Fruit fly (Drosophila melanogaster) whole organism, embryonic: ENCODE data around the gene Charon.
A peak's percentile ranks its signal among the peaks of the same experiment; 100 is the strongest.

Experiments used
- C15 ChIP-seq: fragments of 200-800 bp; sonication (Bioruptor generic); IDR thresholded peaks from 3 replicates; pipeline ENCODE4 v1.3.6; 2022; ENCODE audit warnings: missing biosample characterization, missing genetic modification characterization
- CG10366 ChIP-seq: fragments of 200-800 bp; sonication (Bioruptor generic); IDR thresholded peaks from 2 replicates; pipeline ENCODE4 v1.3.6; 2022; ENCODE audit warnings: missing biosample characterization, missing genetic modification characterization
- CG11093 ChIP-seq: fragments of 200-800 bp; sonication (Bioruptor generic); IDR thresholded peaks from 3 replicates; pipeline ENCODE4 v1.3.6; 2022; ENCODE audit warnings: missing biosample characterization, missing genetic modification characterization
- CG11723 ChIP-seq: fragments of 200-800 bp; sonication (Bioruptor generic); optimal IDR thresholded peaks from 2 replicates; lab custom pipeline; 2017; ENCODE audit warnings: missing biosample characterization, mild to moderate bottlenecking, missing genetic modification characterization
- CG12391 ChIP-seq: fragments of 200-800 bp; sonication (Bioruptor generic); optimal IDR thresholded peaks from 3 replicates; lab custom pipeline; 2018; ENCODE audit warnings: missing biosample characterization, mild to moderate bottlenecking, missing genetic modification characterization, moderate library complexity
- CG13287 ChIP-seq: fragments of 200-800 bp; sonication (Bioruptor generic); IDR thresholded peaks from 2 replicates; pipeline ENCODE4 v1.3.6; 2022; ENCODE audit warnings: missing biosample characterization, missing genetic modification characterization; ENCODE audit not compliant: partially characterized antibody
- CG13624 ChIP-seq: fragments of 200-800 bp; sonication (Bioruptor generic); optimal IDR thresholded peaks from 2 replicates; lab custom pipeline; 2016; ENCODE audit warnings: missing biosample characterization, missing genetic modification characterization
- CG13894 ChIP-seq: fragments of 200-800 bp; sonication (Bioruptor generic); optimal IDR thresholded peaks from 3 replicates; lab custom pipeline; 2018; ENCODE audit warnings: missing biosample characterization, mild to moderate bottlenecking, missing genetic modification characterization, moderate library complexity
- CG14710 ChIP-seq: fragments of 200-800 bp; sonication (Bioruptor generic); optimal IDR thresholded peaks from 3 replicates; lab custom pipeline; 2019; ENCODE audit warnings: missing biosample characterization, mild to moderate bottlenecking, missing genetic modification characterization, moderate library complexity
- CG15696 ChIP-seq: fragments of 200-800 bp; sonication (Bioruptor generic); optimal IDR thresholded peaks from 2 replicates; lab custom pipeline; 2019; ENCODE audit warnings: missing biosample characterization, mild to moderate bottlenecking, missing genetic modification characterization, moderate library complexity
- CG17361 ChIP-seq: fragments of 200-800 bp; sonication (Bioruptor generic); IDR thresholded peaks from 3 replicates; pipeline ENCODE4 v1.3.6; 2022; ENCODE audit warnings: missing biosample characterization, missing genetic modification characterization
- CG17385 ChIP-seq: fragments of 200-800 bp; sonication (Bioruptor generic); optimal IDR thresholded peaks from 3 replicates; lab custom pipeline; 2018; ENCODE audit warnings: missing biosample characterization, mild to moderate bottlenecking, missing genetic modification characterization
- CG17912 ChIP-seq: fragments of 200-800 bp; sonication (Bioruptor generic); optimal IDR thresholded peaks from 2 replicates; lab custom pipeline; 2018; ENCODE audit warnings: missing biosample characterization, mild to moderate bottlenecking, missing genetic modification characterization
- CG18599 ChIP-seq: fragments of 200-800 bp; sonication (Bioruptor generic); optimal IDR thresholded peaks from 3 replicates; lab custom pipeline; 2017; ENCODE audit warnings: missing biosample characterization, missing genetic modification characterization, mild to moderate bottlenecking, moderate library complexity, missing genetic modification reagents
- CG31441 ChIP-seq: fragments of 200-800 bp; sonication (Bioruptor generic); IDR thresholded peaks from 2 replicates; pipeline ENCODE4 v1.3.6; 2022; ENCODE audit warnings: missing biosample characterization, missing genetic modification characterization
- CG32532 ChIP-seq: fragments of 200-800 bp; sonication (Bioruptor generic); IDR thresholded peaks from 2 replicates; pipeline ENCODE4 v1.3.6; 2022; ENCODE audit warnings: missing biosample characterization, missing genetic modification characterization
- CG32767 ChIP-seq: fragments of 200-800 bp; sonication (Bioruptor generic); IDR thresholded peaks from 2 replicates; pipeline ENCODE4 v1.3.6; 2022; ENCODE audit warnings: missing biosample characterization, missing genetic modification characterization
- CG4617 ChIP-seq: fragments of 200-800 bp; sonication (Bioruptor generic); optimal IDR thresholded peaks from 3 replicates; lab custom pipeline; 2016; ENCODE audit warnings: missing biosample characterization, missing genetic modification characterization, borderline replicate concordance
- CG6683 ChIP-seq: fragments of 200-800 bp; sonication (Bioruptor generic); optimal IDR thresholded peaks from 2 replicates; lab custom pipeline; 2017; ENCODE audit warnings: missing biosample characterization, mild to moderate bottlenecking, missing genetic modification characterization, missing genetic modification reagents
- CG7372 ChIP-seq: fragments of 200-800 bp; sonication (Bioruptor generic); IDR thresholded peaks from 2 replicates; pipeline ENCODE4 v1.3.6; 2022; ENCODE audit warnings: missing biosample characterization, missing genetic modification characterization
- CG7839 ChIP-seq: fragments of 200-800 bp; sonication (Bioruptor generic); optimal IDR thresholded peaks from 3 replicates; lab custom pipeline; 2018; ENCODE audit warnings: missing biosample characterization, mild to moderate bottlenecking, missing genetic modification characterization, moderate library complexity
- CG8089 ChIP-seq: fragments of 200-800 bp; sonication (Bioruptor generic); optimal IDR thresholded peaks from 3 replicates; lab custom pipeline; 2016; ENCODE audit warnings: missing biosample characterization, missing genetic modification characterization
- CG8388 ChIP-seq: fragments of 200-800 bp; sonication (Bioruptor generic); optimal IDR thresholded peaks from 2 replicates; lab custom pipeline; 2019; ENCODE audit warnings: missing biosample characterization, mild to moderate bottlenecking, missing genetic modification characterization, moderate library complexity
- CG9437 ChIP-seq: fragments of 200-800 bp; sonication (Bioruptor generic); optimal IDR thresholded peaks from 2 replicates; lab custom pipeline; 2018; ENCODE audit warnings: missing biosample characterization, mild to moderate bottlenecking, missing genetic modification characterization
- CG9609 ChIP-seq: fragments of 200-800 bp; sonication (Bioruptor generic); optimal IDR thresholded peaks from 3 replicates; lab custom pipeline; 2016; ENCODE audit warnings: missing biosample characterization, missing genetic modification characterization
- Ets65A ChIP-seq: fragments of 200-800 bp; sonication (Bioruptor generic); peaks from one replicate; lab custom pipeline; 2016; ENCODE audit warnings: missing biosample characterization, missing genetic modification characterization
- Ets97D ChIP-seq: fragments of 200-800 bp; sonication (Bioruptor generic); optimal IDR thresholded peaks from 3 replicates; lab custom pipeline; 2016; ENCODE audit warnings: missing biosample characterization, missing genetic modification characterization
- HLH54F ChIP-seq: fragments of 200-800 bp; sonication (Bioruptor generic); optimal IDR thresholded peaks from 3 replicates; lab custom pipeline; 2016; ENCODE audit warnings: missing biosample characterization, missing genetic modification characterization
- Hr51 ChIP-seq, 2 experiments: fragments of 200-800 bp; sonication (Bioruptor generic); optimal IDR thresholded peaks; 2 replicates in 1 of 2; 3 replicates in 1 of 2; lab custom pipeline; 2016 to 2018; ENCODE audit warnings: missing biosample characterization in 2 of 2, missing genetic modification characterization in 2 of 2, mild to moderate bottlenecking in 1 of 2, moderate library complexity in 1 of 2
- Mad ChIP-seq: fragments of 200-800 bp; sonication (Bioruptor generic); optimal IDR thresholded peaks from 2 replicates; lab custom pipeline; 2016; ENCODE audit warnings: missing biosample characterization, missing genetic modification characterization
- Pdp1 ChIP-seq, 2 experiments: fragments of 200-800 bp; sonication (Bioruptor generic); optimal IDR thresholded peaks; 3 replicates each; lab custom pipeline; 2016; ENCODE audit warnings: missing biosample characterization in 2 of 2, missing genetic modification characterization in 2 of 2, mild to moderate bottlenecking in 1 of 2, moderate library complexity in 1 of 2
- Sin3A ChIP-seq: fragments of >200 bp; optimal IDR thresholded peaks from 2 replicates; lab custom pipeline; 2018
- aop ChIP-seq: fragments of 200-800 bp; sonication (Bioruptor generic); IDR thresholded peaks from 2 replicates; pipeline ENCODE4 v1.3.6; 2022; ENCODE audit warnings: missing biosample characterization, missing genetic modification characterization
- ato ChIP-seq: fragments of 200-800 bp; sonication (Bioruptor generic); IDR thresholded peaks from 2 replicates; pipeline ENCODE4 v1.3.6; 2022; ENCODE audit warnings: missing biosample characterization, missing genetic modification characterization; ENCODE audit not compliant: partially characterized antibody
- dysf ChIP-seq: fragments of 200-800 bp; sonication (Bioruptor generic); IDR thresholded peaks from 3 replicates; pipeline ENCODE4 v1.3.6; 2022; ENCODE audit warnings: missing biosample characterization, missing genetic modification characterization
- fd64A ChIP-seq: fragments of 200-800 bp; sonication (Bioruptor generic); optimal IDR thresholded peaks from 3 replicates; lab custom pipeline; 2018; ENCODE audit warnings: missing biosample characterization, mild to moderate bottlenecking, missing genetic modification characterization
- ind ChIP-seq: fragments of 200-800 bp; sonication (Bioruptor generic); optimal IDR thresholded peaks from 3 replicates; lab custom pipeline; 2016; ENCODE audit warnings: missing biosample characterization, missing genetic modification characterization
- kah ChIP-seq: fragments of 200-800 bp; sonication (Bioruptor generic); optimal IDR thresholded peaks from 2 replicates; lab custom pipeline; 2018; ENCODE audit warnings: missing biosample characterization, mild to moderate bottlenecking, missing genetic modification characterization
- lola ChIP-seq, 3 experiments: fragments of >200 bp in 2 of 3; fragments of 200-800 bp in 1 of 3; sonication (Bioruptor generic) in 1 of 3; optimal IDR thresholded peaks; 2 replicates each; lab custom pipeline; 2017 to 2019; ENCODE audit warnings: missing biosample characterization in 3 of 3, missing genetic modification characterization in 3 of 3, mild to moderate bottlenecking in 1 of 3, moderate library complexity in 1 of 3
- oc ChIP-seq: fragments of 200-800 bp; sonication (Bioruptor generic); optimal IDR thresholded peaks from 2 replicates; lab custom pipeline; 2018; ENCODE audit warnings: missing biosample characterization, mild to moderate bottlenecking, missing genetic modification characterization, moderate library complexity
- odd ChIP-seq: fragments of 200-800 bp; sonication (Bioruptor generic); optimal IDR thresholded peaks from 2 replicates; lab custom pipeline; 2017; ENCODE audit warnings: missing biosample characterization, mild to moderate bottlenecking, missing genetic modification characterization
- row ChIP-seq: fragments of 200-800 bp; sonication (Bioruptor generic); IDR thresholded peaks from 3 replicates; pipeline ENCODE4 v1.3.6; 2022; ENCODE audit warnings: missing biosample characterization, missing genetic modification characterization
- salm ChIP-seq: fragments of 200-800 bp; sonication (Bioruptor generic); optimal IDR thresholded peaks from 2 replicates; lab custom pipeline; 2018; ENCODE audit warnings: missing biosample characterization, mild to moderate bottlenecking, missing genetic modification characterization
- scrt ChIP-seq: fragments of 200-800 bp; sonication (Bioruptor generic); optimal IDR thresholded peaks from 2 replicates; lab custom pipeline; 2018; ENCODE audit warnings: missing biosample characterization, mild to moderate bottlenecking, missing genetic modification characterization, moderate library complexity
- sug ChIP-seq: fragments of 200-800 bp; optimal IDR thresholded peaks from 2 replicates; lab custom pipeline; 2019; ENCODE audit warnings: missing biosample characterization, mild to moderate bottlenecking, missing genetic modification characterization, moderate library complexity
- trh ChIP-seq: fragments of 200-800 bp; sonication (Bioruptor generic); optimal IDR thresholded peaks from 2 replicates; lab custom pipeline; 2016; ENCODE audit warnings: missing biosample characterization, missing genetic modification characterization
- vfl ChIP-seq: fragments of 200-800 bp; sonication (Bioruptor generic); optimal IDR thresholded peaks from 2 replicates; lab custom pipeline; 2016; ENCODE audit warnings: missing biosample characterization, missing genetic modification characterization
- zen ChIP-seq: fragments of 200-800 bp; sonication (Bioruptor generic); optimal IDR thresholded peaks from 3 replicates; lab custom pipeline; 2018; ENCODE audit warnings: missing biosample characterization, mild to moderate bottlenecking, missing genetic modification characterization, moderate library complexity

Gene Charon

DNA sequence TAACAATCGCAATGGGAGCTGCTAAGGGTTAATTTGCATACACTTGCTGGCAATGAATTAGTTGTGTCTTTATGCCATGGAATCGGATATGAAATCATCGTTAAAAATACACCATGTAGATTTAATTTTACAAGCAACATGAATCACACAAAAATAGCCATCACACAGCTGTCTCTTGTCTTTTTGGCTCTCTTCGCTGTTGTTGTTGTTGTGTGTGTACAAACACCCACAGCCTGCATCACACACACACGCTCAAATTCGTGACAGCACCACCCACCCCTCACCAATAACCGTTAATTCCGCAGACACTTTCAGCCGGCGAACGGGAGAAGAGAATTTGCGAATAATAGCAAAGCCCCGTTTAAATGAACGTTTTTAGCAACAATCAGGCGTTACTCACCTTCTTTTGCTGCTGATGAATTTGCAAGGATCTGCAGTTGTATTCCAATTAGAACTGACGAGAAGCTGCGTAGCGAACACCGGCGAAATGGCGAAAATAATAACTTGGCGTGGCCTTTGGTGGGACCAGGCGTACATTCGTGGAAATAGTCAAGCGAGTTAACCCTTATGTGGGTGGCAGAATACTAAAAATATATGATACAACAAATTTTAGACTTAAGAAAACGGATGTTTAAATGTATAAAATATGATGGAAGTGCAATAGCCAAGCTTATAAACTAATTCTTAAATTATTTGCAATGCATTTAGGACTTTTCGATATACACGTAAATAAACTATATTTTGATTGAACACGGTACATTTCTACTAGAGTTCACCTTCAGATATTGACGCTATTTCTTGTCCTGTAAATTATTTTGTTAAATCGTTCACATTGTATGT, 14.7 kb downstream of the Charon start, which contains the start of gene capt (continued):
- no peak for TF ChIP-seq CG7839 (tag; lab: Kevin White, UChicago)
- no peak for TF ChIP-seq salm (tag; lab: Kevin White, UChicago)
- peak; percentile 44 for TF ChIP-seq CG9437 (GFP tag; lab: Kevin White, UChicago)
- peak; percentile 19; the same call in 1 of the 2 replicates for TF ChIP-seq CG13287 (GFP tag; lab: Robert Waterston, UW)
- TF ChIP-seq CG10366, result peak; percentile 14; the same call in 1 of the 2 replicates
- TF ChIP-seq Hr51 (GFP tag; optimal IDR thresholded peaks at IDR 0.05; lab: Kevin White, UChicago), result no peak
- TF ChIP-seq zen, result peak; percentile 17
- peak; percentile 39; the same call in 1 of the 2 replicates for TF ChIP-seq CG7372 (GFP tag; lab: Robert Waterston, UW)
- TF ChIP-seq CG8388, result peak; percentile 10
- no peak for TF ChIP-seq vfl (GFP tag; lab: Kevin White, UChicago)
- no peak for TF ChIP-seq fd64A (GFP tag; lab: Kevin White, UChicago)
- no peak for TF ChIP-seq Ets97D (GFP tag; lab: Kevin White, UChicago)
- TF ChIP-seq C15 (GFP tag; lab: Robert Waterston, UW), result no peak
- TF ChIP-seq ato, result no peak
- TF ChIP-seq scrt (GFP tag; lab: Kevin White, UChicago), result peak; percentile 36
- peak; percentile 36 for TF ChIP-seq CG13624 (GFP tag; lab: Kevin White, UChicago)
- peak; percentile 94 for TF ChIP-seq row (GFP tag; lab: Robert Waterston, UW)
- no peak for TF ChIP-seq CG32767 (GFP tag; lab: Robert Waterston, UW)
- no peak for TF ChIP-seq odd (GFP tag; lab: Kevin White, UChicago)
- peak; percentile 61; the same call in 1 of the 3 replicates for TF ChIP-seq dysf (GFP tag; lab: Robert Waterston, UW)
- TF ChIP-seq CG11723 (GFP tag; lab: Kevin White, UChicago), result peak; percentile 26
- TF ChIP-seq CG11093, result 0 out of 3 replicates have a peak, but pooled peaks have one; percentile 27
- peak; percentile 54 for TF ChIP-seq Sin3A (lab: Kevin White, UChicago)
- TF ChIP-seq CG17912 (GFP tag; lab: Kevin White, UChicago), result no peak
- TF ChIP-seq CG32532 (GFP tag; lab: Robert Waterston, UW), result peak; percentile 41; the same call in 1 of the 2 replicates
- peak; percentile 10 for TF ChIP-seq CG17385 (GFP tag; lab: Kevin White, UChicago)
- no peak for TF ChIP-seq CG8089 (GFP tag; lab: Kevin White, UChicago)
- peak; percentile 19 for TF ChIP-seq CG9609 (GFP tag; lab: Kevin White, UChicago)
- TF ChIP-seq oc (tag; lab: Kevin White, UChicago), result no peak
- peak; percentile 94 for TF ChIP-seq kah (GFP tag; lab: Kevin White, UChicago)
- no peak for TF ChIP-seq Ets65A
- peak; percentile 43; the same call in 1 of the 2 replicates for TF ChIP-seq CG31441
- TF ChIP-seq HLH54F, result peak; percentile 16
- TF ChIP-seq aop (GFP tag; lab: Robert Waterston, UW), result 0 out of 2 replicates have a peak, but pooled peaks have one; percentile 8
- peak; percentile 24 for TF ChIP-seq CG15696 (tag; lab: Kevin White, UChicago)
- peak; percentile 18 to 31 for TF ChIP-seq Pdp1 (GFP tag; optimal IDR thresholded peaks at IDR 0.05; lab: Kevin White, UChicago)
- peak; percentile 10 for TF ChIP-seq Mad (GFP tag; lab: Kevin White, UChicago)
- peak; percentile 52 for TF ChIP-seq ind (GFP tag; lab: Kevin White, UChicago)
- peak; percentile 38 for TF ChIP-seq sug (tag; lab: Kevin White, UChicago)
- TF ChIP-seq CG13894 (tag; lab: Kevin White, UChicago), result no peak
- TF ChIP-seq CG6683, result no peak
- TF ChIP-seq lola (GFP tag; optimal IDR thresholded peaks at IDR 0.05; lab: Kevin White, UChicago), result peak in 1 of 3 experiments; percentile 48
- peak; percentile 54 for TF ChIP-seq CG18599
- peak; percentile 54 for TF ChIP-seq CG12391
- no peak for TF ChIP-seq CG4617 (GFP tag; lab: Kevin White, UChicago)
- TF ChIP-seq CG14710 (tag; lab: Kevin White, UChicago), result peak; percentile 38
- no peak for TF ChIP-seq trh (GFP tag; lab: Kevin White, UChicago)
- peak; percentile 58; the same call in 2 of the 3 replicates for TF ChIP-seq CG17361 (GFP tag; lab: Robert Waterston, UW)
